Fruit fly (Drosophila melanogaster): ENCODE measurements around the gene CG32376.

The CG32376 gene

dm6 chr3L:7528380-7529080 is 13.7 kb downstream of the CG32376 start, which contains the start of gene lqf (continued):
- TF ChIP-seq CG11093 (GFP tag; IDR thresholded peaks at IDR 0.05): no peak
- TF ChIP-seq vvl (GFP tag; IDR thresholded peaks at IDR 0.05): peak; percentile 12; the same call in 1 of the 2 replicates
- no peak for TF ChIP-seq sc (optimal IDR thresholded peaks at IDR 0.05)
- TF ChIP-seq sc (GFP tag; optimal IDR thresholded peaks at IDR 0.05): no peak
- peak; percentile 93 for TF ChIP-seq CG16813 (GFP tag; IDR thresholded peaks at IDR 0.05; ENCODE audit: partially characterized antibody)
- peak; percentile 72 for TF ChIP-seq tna (GFP tag; IDR thresholded peaks at IDR 0.05; ENCODE audit: partially characterized antibody)
- peak; percentile 40 for TF ChIP-seq CG9727 (GFP tag; optimal IDR thresholded peaks at IDR 0.05)
- TF ChIP-seq HLH3B (GFP tag; IDR thresholded peaks at IDR 0.05): no peak
- no peak for TF ChIP-seq dysf (GFP tag; IDR thresholded peaks at IDR 0.05)
- TF ChIP-seq CG11504 (tag; optimal IDR thresholded peaks at IDR 0.05): peak; percentile 37
- TF ChIP-seq NC2α (GFP tag; optimal IDR thresholded peaks at IDR 0.05): no peak
- no peak for TF ChIP-seq Blimp-1 (GFP tag; optimal IDR thresholded peaks at IDR 0.05)
- TF ChIP-seq phol (tag; optimal IDR thresholded peaks at IDR 0.05): peak; percentile 51
- TF ChIP-seq schlank (tag; optimal IDR thresholded peaks at IDR 0.05): no peak
- peak; percentile 73 for TF ChIP-seq nerfin-2 (GFP tag; IDR thresholded peaks at IDR 0.05; ENCODE audit: partially characterized antibody)
- no peak for TF ChIP-seq ftz-f1 (GFP tag; optimal IDR thresholded peaks at IDR 0.05)
- no peak for TF ChIP-seq TFAM (GFP tag; optimal IDR thresholded peaks at IDR 0.05)
- TF ChIP-seq gt (GFP tag; IDR thresholded peaks at IDR 0.05): no peak
- TF ChIP-seq CG13624 (GFP tag; optimal IDR thresholded peaks at IDR 0.05): no peak
- no peak for TF ChIP-seq eve (GFP tag; optimal IDR thresholded peaks at IDR 0.05)
- no peak for TF ChIP-seq CG16779 (GFP tag; IDR thresholded peaks at IDR 0.05)
- no peak for TF ChIP-seq Dip3 (GFP tag; optimal IDR thresholded peaks at IDR 0.05)
- TF ChIP-seq Stat92E (GFP tag; optimal IDR thresholded peaks at IDR 0.05): peak in 1 of 3 experiments; percentile 3
- no peak for TF ChIP-seq fd3F (GFP tag; optimal IDR thresholded peaks at IDR 0.05)
- no peak for TF ChIP-seq insv (GFP tag; optimal IDR thresholded peaks at IDR 0.05)
- TF ChIP-seq CG4328 (GFP tag; optimal IDR thresholded peaks at IDR 0.05): no peak
- TF ChIP-seq CG9817 (tag; optimal IDR thresholded peaks at IDR 0.05): peak; percentile 60
- no peak for TF ChIP-seq Awh (GFP tag; IDR thresholded peaks at IDR 0.05)
- TF ChIP-seq CG4854 (GFP tag; optimal IDR thresholded peaks at IDR 0.05): no peak
- TF ChIP-seq CG15696 (tag; optimal IDR thresholded peaks at IDR 0.05): peak; percentile 34
- peak; percentile 7 for TF ChIP-seq nom (GFP tag; optimal IDR thresholded peaks at IDR 0.05)
- peak; percentile 30 for TF ChIP-seq CG32532 (GFP tag; IDR thresholded peaks at IDR 0.05)
- no peak for TF ChIP-seq CG3163 (GFP tag; optimal IDR thresholded peaks at IDR 0.05)
- no peak for TF ChIP-seq pan (optimal IDR thresholded peaks at IDR 0.05)
- no peak for TF ChIP-seq pan (GFP tag; optimal IDR thresholded peaks at IDR 0.05 in 1 of 2, IDR thresholded peaks at IDR 0.05 in 1 of 2)
- TF ChIP-seq chinmo (GFP tag; IDR thresholded peaks at IDR 0.05; ENCODE audit: partially characterized antibody): peak; percentile 74; the same call in 1 of the 4 replicates
- TF ChIP-seq slp2 (GFP tag; optimal IDR thresholded peaks at IDR 0.05): no peak
- TF ChIP-seq lola (GFP tag; optimal IDR thresholded peaks at IDR 0.05): peak in 1 of 3 experiments; percentile 43
- TF ChIP-seq ewg (GFP tag; optimal IDR thresholded peaks at IDR 0.05): no peak
- TF ChIP-seq Jarid2 (GFP tag; optimal IDR thresholded peaks at IDR 0.05): peak; percentile 71
- TF ChIP-seq Rx (GFP tag; IDR thresholded peaks at IDR 0.05): no peak
- TF ChIP-seq Sry-δ (GFP tag; optimal IDR thresholded peaks at IDR 0.05): peak; percentile 85
- no peak for TF ChIP-seq CG7786 (GFP tag; optimal IDR thresholded peaks at IDR 0.05)
- TF ChIP-seq fu2 (GFP tag; optimal IDR thresholded peaks at IDR 0.05): no peak
- TF ChIP-seq peb (GFP tag; IDR thresholded peaks at IDR 0.05): no peak
- TF ChIP-seq stwl (tag; optimal IDR thresholded peaks at IDR 0.05): peak; percentile 37
- TF ChIP-seq lbe (GFP tag; optimal IDR thresholded peaks at IDR 0.05): no peak
- no peak for TF ChIP-seq dimm (GFP tag; IDR thresholded peaks at IDR 0.05)
- peak; percentile 24; the same call in 1 of the 2 replicates for TF ChIP-seq Rfx (GFP tag; IDR thresholded peaks at IDR 0.05)
